Worm (Caenorhabditis elegans): ENCODE data around the gene nep-20.

DNA sequence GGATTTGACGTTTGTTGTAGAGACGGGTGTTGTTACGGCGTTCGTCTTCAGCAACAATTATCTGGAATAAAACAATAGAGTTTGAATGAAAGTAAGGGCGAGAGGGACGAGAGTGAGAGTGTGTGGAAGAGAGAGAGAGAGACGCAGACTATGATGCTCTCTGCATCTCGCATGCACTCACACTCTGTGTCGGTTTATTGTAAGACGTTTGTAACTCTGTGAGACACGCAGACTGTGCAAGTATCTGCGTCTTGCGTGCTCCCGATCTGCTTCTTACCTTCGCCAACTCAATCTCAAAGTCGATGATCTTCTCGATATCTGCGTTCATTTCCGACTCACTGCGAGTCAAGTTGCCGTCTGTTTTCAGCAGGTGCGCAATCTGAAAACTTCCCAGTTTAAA is 27.6 kb upstream of the nep-20 start:
- TF ChIP-seq lsy-2 (tag; optimal IDR thresholded peaks at IDR 0.05) (no peak), unc-62 (GFP tag; optimal IDR thresholded peaks at IDR 0.05) (no peak), crh-2 (tag; optimal IDR thresholded peaks at IDR 0.05) (no peak), dmd-4 (tag; optimal IDR thresholded peaks at IDR 0.05) (no peak)
